Worm (Caenorhabditis elegans): ENCODE data around the gene F54F2.7.
A peak's percentile ranks its signal among the peaks of the same experiment; 100 is the strongest.

F54F2.7 gene

DNA sequence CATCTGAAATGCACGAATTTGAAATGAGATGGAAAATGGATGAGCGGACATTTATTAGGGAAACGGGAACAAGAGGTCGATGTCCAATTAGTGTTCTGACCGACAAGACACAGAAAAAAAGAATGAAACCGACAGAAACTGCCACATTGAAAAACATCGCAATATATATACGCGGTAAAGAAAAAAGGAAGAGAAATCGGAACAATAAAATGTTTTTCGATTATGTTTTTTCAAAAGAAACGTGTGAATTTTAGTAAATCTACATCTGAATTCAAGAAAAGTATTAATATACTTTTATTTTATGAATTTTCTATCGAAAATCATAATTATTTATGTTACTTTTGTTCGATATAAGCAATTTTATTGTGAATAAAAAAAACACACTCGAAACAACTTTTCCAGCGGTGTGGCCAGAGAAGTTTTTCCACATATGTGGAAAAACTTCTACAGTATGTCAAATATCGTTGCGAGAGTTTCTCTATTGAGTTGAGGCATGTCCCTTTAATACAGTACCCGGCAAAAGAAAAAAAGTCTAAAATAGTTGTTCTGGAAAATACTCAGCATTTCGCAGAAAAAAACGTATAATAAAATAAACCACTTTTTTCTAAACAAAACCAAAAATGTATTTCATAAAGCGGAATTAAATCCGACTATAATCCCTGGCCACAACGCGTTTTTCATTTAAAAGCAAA lies 24.1 kb upstream of the F54F2.7 start, which contains the start of gene F44E2.10 (continued):
- no peak for TF ChIP-seq F52B5.7 (tag; optimal IDR thresholded peaks at IDR 0.05)
- TF ChIP-seq attf-3 (GFP tag; conservative IDR thresholded peaks at IDR 0.05) = no peak
- no peak for TF ChIP-seq ceh-91 (GFP tag; IDR thresholded peaks at IDR 0.05)
- TF ChIP-seq ceh-79 (tag; optimal IDR thresholded peaks at IDR 0.05) = no peak
- peak; percentile 88 for TF ChIP-seq lsl-1 (GFP tag; optimal IDR thresholded peaks at IDR 0.05)
- no peak for TF ChIP-seq hrde-1 (tag; optimal IDR thresholded peaks at IDR 0.05; ENCODE audit: borderline replicate concordance)
- TF ChIP-seq aptf-3 (GFP tag; IDR thresholded peaks at IDR 0.05) = no peak
- TF ChIP-seq akir-1 (GFP tag; optimal IDR thresholded peaks at IDR 0.05) = no peak
- TF ChIP-seq snpc-3.4 (tag; optimal IDR thresholded peaks at IDR 0.05) = no peak
- peak; percentile 67 for TF ChIP-seq xnd-1 (tag; optimal IDR thresholded peaks at IDR 0.05)

DNA sequence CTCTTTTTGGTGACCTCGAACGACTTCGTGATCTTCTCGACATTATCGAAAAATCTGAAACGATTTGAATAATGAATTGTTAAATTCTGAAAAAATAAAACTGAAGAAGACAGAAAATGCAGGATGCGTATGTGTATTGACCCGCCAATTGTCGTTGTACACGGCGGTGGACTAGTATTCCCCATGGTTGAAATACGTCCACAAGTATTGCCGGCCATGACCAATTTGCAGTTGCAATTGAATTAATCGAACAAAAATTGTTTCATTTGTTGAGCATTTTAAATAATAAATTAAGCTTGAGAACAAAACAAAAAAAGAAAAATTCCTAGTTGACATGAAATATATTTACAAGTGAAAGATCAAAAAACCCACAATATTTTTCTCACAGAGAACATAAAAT lies 22.1 kb upstream of the F54F2.7 start, which contains the start of gene F44E2.3:
F44E2.3 (minus strand) TSS at position 61 of the 400 bp plus-strand sequence.
- TF ChIP-seq snpc-1.1 (tag; optimal IDR thresholded peaks at IDR 0.05; ENCODE audit: insufficient read depth) (no peak), mcd-1 (GFP tag; IDR thresholded peaks at IDR 0.05) (no peak), F39B2.1 (GFP tag; IDR thresholded peaks at IDR 0.05) (no peak), nhr-179 (tag; optimal IDR thresholded peaks at IDR 0.05) (no peak), D2030.7 (GFP tag; IDR thresholded peaks at IDR 0.05) (0 out of 2 replicates have a peak, but pooled peaks have one; percentile 24)

DNA sequence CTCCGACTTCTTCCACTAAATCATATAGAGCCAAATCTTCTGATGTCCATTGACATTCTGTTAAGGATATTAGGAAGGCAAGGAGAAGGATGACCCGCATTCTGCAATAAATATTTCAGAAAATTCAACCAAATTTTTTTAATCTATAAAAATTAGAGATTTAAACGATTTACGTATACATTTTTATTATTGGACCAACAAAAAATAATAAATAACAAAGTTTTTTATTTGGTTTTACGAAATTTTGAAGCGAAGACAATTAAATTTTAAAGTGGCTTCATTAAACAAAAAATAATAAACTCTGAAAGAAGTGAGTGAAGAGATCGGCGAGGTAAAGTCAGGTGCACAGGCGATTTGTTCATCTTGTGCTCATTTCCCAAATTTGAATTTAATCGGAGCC lies 20.0 kb upstream of the F54F2.7 start, which contains the start of gene F54F2.9:
F54F2.9 (minus strand) TSS at position 101 of the 400 bp plus-strand sequence.
- TF ChIP-seq hrde-1 (tag; optimal IDR thresholded peaks at IDR 0.05; ENCODE audit: borderline replicate concordance) (no peak), atf-7 (tag; optimal IDR thresholded peaks at IDR 0.05) (no peak), repo-1 (tag; optimal IDR thresholded peaks at IDR 0.05) (no peak), T26A5.8 (tag; optimal IDR thresholded peaks at IDR 0.05) (no peak), F23B12.7 (tag; optimal IDR thresholded peaks at IDR 0.05; ENCODE audit: insufficient read depth) (no peak), dox-1 (GFP tag; IDR thresholded peaks at IDR 0.05) (no peak), madf-10 (tag; optimal IDR thresholded peaks at IDR 0.05) (no peak), ets-4 (GFP tag; optimal IDR thresholded peaks at IDR 0.05) (no peak), nfya-1 (tag; optimal IDR thresholded peaks at IDR 0.05; ENCODE audit: borderline replicate concordance, insufficient read depth) (no peak), C06A6.2 (GFP tag; conservative IDR thresholded peaks at IDR 0.05) (no peak), attf-6 (GFP tag; IDR thresholded peaks at IDR 0.05) (no peak), ceh-40 (GFP tag; IDR thresholded peaks at IDR 0.05) (no peak), sptf-2 (GFP tag; optimal IDR thresholded peaks at IDR 0.05) (no peak), aptf-3 (GFP tag; IDR thresholded peaks at IDR 0.05) (no peak), lir-1 (GFP tag; conservative IDR thresholded peaks at IDR 0.05) (no peak), lag-1 (GFP tag; IDR thresholded peaks at IDR 0.05) (no peak), ceh-91 (GFP tag; IDR thresholded peaks at IDR 0.05) (no peak)

DNA sequence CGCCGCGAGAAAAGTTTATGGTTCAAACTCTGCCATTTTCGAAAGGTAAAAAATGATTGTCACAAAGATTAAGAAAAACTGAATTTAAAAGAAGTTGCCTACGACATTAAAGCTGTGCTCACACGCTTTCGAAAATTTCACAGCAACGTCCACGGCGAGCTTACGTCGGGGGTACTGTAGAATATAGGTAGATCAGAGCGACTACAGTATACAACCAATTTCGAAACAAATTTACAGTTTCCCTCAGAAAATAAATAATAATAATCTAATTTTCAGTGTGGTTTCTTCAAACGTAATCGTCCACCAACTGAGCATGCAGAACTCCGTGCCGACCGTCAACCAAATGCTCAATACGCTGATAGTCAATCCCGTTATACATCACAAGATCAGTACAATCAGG lies 17.4 kb upstream of the F54F2.7 start:
- TF ChIP-seq pbrm-1 (GFP tag; IDR thresholded peaks at IDR 0.05) = no peak
- 0 out of 2 replicates have a peak, but pooled peaks have one; percentile 19 for TF ChIP-seq Y53G8AR.9 (GFP tag; conservative IDR thresholded peaks at IDR 0.05)

DNA sequence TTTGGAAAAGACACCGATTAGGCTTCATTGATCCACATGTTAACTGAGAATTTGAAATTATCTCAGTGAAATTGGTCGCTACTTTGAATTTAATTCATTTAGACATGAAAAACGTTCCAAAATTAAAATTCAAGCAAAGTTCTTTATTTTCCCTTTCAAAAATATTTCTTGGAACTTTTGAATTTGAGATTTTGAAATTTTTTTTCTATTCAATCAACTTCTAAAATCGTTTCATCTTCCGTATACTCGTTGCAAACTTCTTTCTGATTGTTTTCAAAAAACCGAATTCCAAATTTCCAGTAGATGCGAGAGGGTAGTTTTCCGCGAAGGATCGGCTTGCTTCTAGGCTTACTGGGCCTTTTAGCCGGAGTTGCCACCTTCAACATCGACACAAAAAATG lies 11.5 kb upstream of the F54F2.7 start, which contains the start of gene pat-2:
pat-2 (plus strand) TSS at position 301 of the 400 bp plus-strand sequence.
- no peak for TF ChIP-seq let-607 (tag; optimal IDR thresholded peaks at IDR 0.05)
- TF ChIP-seq let-526 (GFP tag; IDR thresholded peaks at IDR 0.05) = no peak
- no peak for TF ChIP-seq hrde-1 (tag; optimal IDR thresholded peaks at IDR 0.05; ENCODE audit: borderline replicate concordance)
- TF ChIP-seq cebp-1 (GFP tag; IDR thresholded peaks at IDR 0.05) = no peak
- no peak for TF ChIP-seq cebp-1 (tag; optimal IDR thresholded peaks at IDR 0.05)
- no peak for TF ChIP-seq lin-26 (GFP tag; IDR thresholded peaks at IDR 0.05)
- TF ChIP-seq ceh-27 (GFP tag; optimal IDR thresholded peaks at IDR 0.05) = no peak
- TF ChIP-seq lin-54 (GFP tag; optimal IDR thresholded peaks at IDR 0.05) = no peak
- TF ChIP-seq ceh-58 (GFP tag; IDR thresholded peaks at IDR 0.05) = no peak
- TF ChIP-seq dox-1 (GFP tag; IDR thresholded peaks at IDR 0.05) = no peak
- no peak for TF ChIP-seq hlh-12 (tag; optimal IDR thresholded peaks at IDR 0.05)
